Worm (Caenorhabditis elegans): ENCODE measurements around the gene glr-1.

Gene glr-1

ce11 chrIII:8588592-8589153, at the start of gene glr-1:
TSS of gene glr-1 (minus strand) at chrIII:8588642.
- TF ChIP-seq unc-42 (tag; optimal IDR thresholded peaks at IDR 0.05) (peak; percentile 95), tbx-2 (tag; optimal IDR thresholded peaks at IDR 0.05) (peak; percentile 19), pax-1 (tag; optimal IDR thresholded peaks at IDR 0.05) (no peak), pqm-1 (tag; optimal IDR thresholded peaks at IDR 0.05) (no peak), nfya-1 (tag; optimal IDR thresholded peaks at IDR 0.05) (peak; percentile 35), lim-6 (tag; optimal IDR thresholded peaks at IDR 0.05) (peak; percentile 35), fkh-10 (GFP tag; optimal IDR thresholded peaks at IDR 0.05) (peak; percentile 27), ceh-31 (tag; optimal IDR thresholded peaks at IDR 0.05) (peak; percentile 7)

ce11 chrIII:8636803-8637202, 48.4 kb upstream of the glr-1 start:
- no peak for TF ChIP-seq ceh-6 (GFP tag; optimal IDR thresholded peaks at IDR 0.05)

- TF ChIP-seq unc-42 (tag; optimal IDR thresholded peaks at IDR 0.05) (peak; percentile 6), K09A11.1 (tag; optimal IDR thresholded peaks at IDR 0.05; ENCODE audit: insufficient read depth) (no peak)
Measured at ce11 chrIII:8630833-8631232, 42.4 kb upstream of the glr-1 start, which contains the start of gene dnj-10. TSS of gene dnj-10 (plus strand) at chrIII:8631165.

- TF ChIP-seq tbx-7 (tag; optimal IDR thresholded peaks at IDR 0.05) (no peak), pqm-1 (tag; optimal IDR thresholded peaks at IDR 0.05) (no peak), ceh-45 (GFP tag; IDR thresholded peaks at IDR 0.05) (no peak), sdc-2 (tag; optimal IDR thresholded peaks at IDR 0.05) (no peak), ceh-48 (tag; optimal IDR thresholded peaks at IDR 0.05) (no peak)
Measured at ce11 chrIII:8628405-8628982, 40.1 kb upstream of the glr-1 start, which contains the start of the genes polk-1 and gpr-1. TSS of gene polk-1 (minus strand) at chrIII:8628590. TSS of gene gpr-1 (plus strand) at chrIII:8628932.

ce11 chrIII:8625125-8625524, 36.7 kb upstream of the glr-1 start:
- TF ChIP-seq ceh-18 (tag; optimal IDR thresholded peaks at IDR 0.05) (no peak), lin-11 (tag; optimal IDR thresholded peaks at IDR 0.05) (no peak), ceh-31 (tag; optimal IDR thresholded peaks at IDR 0.05) (no peak), ceh-2 (tag; optimal IDR thresholded peaks at IDR 0.05) (no peak), ceh-48 (tag; optimal IDR thresholded peaks at IDR 0.05) (no peak), ceh-22 (tag; optimal IDR thresholded peaks at IDR 0.05) (no peak), pax-1 (tag; optimal IDR thresholded peaks at IDR 0.05) (no peak), K02D7.2 (tag; optimal IDR thresholded peaks at IDR 0.05) (no peak)

ce11 chrIII:8622435-8622834, 34.0 kb upstream of the glr-1 start, which contains the start of gene ceh-16:
TSS of gene ceh-16 (plus strand) at chrIII:8622735.
- no peak for TF ChIP-seq unc-55 (GFP tag; optimal IDR thresholded peaks at IDR 0.05)
- no peak for TF ChIP-seq tbx-2 (tag; optimal IDR thresholded peaks at IDR 0.05)
- no peak for TF ChIP-seq ceh-14 (tag; optimal IDR thresholded peaks at IDR 0.05)
- TF ChIP-seq C08G9.2 (tag; optimal IDR thresholded peaks at IDR 0.05), result no peak
- no peak for TF ChIP-seq ceh-34 (tag; optimal IDR thresholded peaks at IDR 0.05)
- no peak for TF ChIP-seq zip-5 (tag; optimal IDR thresholded peaks at IDR 0.05)
- TF ChIP-seq pax-1 (tag; optimal IDR thresholded peaks at IDR 0.05), result no peak

- TF ChIP-seq nhr-11 (tag; optimal IDR thresholded peaks at IDR 0.05), result no peak
- no peak for TF ChIP-seq ceh-18 (tag; optimal IDR thresholded peaks at IDR 0.05)
- TF ChIP-seq pax-1 (tag; optimal IDR thresholded peaks at IDR 0.05), result no peak
- TF ChIP-seq K09A11.1 (tag; optimal IDR thresholded peaks at IDR 0.05; ENCODE audit: insufficient read depth), result no peak
- TF ChIP-seq ama-1 (optimal IDR thresholded peaks at IDR 0.05), result no peak
- TF ChIP-seq ceh-6 (GFP tag; optimal IDR thresholded peaks at IDR 0.05), result no peak
- TF ChIP-seq elt-2 (tag; optimal IDR thresholded peaks at IDR 0.05), result no peak
- no peak for TF ChIP-seq unc-86 (tag; optimal IDR thresholded peaks at IDR 0.05)
- no peak for TF ChIP-seq ref-2 (tag; optimal IDR thresholded peaks at IDR 0.05)
- TF ChIP-seq unc-3 (GFP tag; conservative IDR thresholded peaks at IDR 0.05), result no peak
- no peak for TF ChIP-seq unc-3 (tag; optimal IDR thresholded peaks at IDR 0.05)
- no peak for TF ChIP-seq tbx-7 (tag; optimal IDR thresholded peaks at IDR 0.05)
- TF ChIP-seq ceh-2 (tag; optimal IDR thresholded peaks at IDR 0.05), result no peak
- TF ChIP-seq nfya-1 (tag; optimal IDR thresholded peaks at IDR 0.05), result no peak
- TF ChIP-seq ttx-3 (tag; optimal IDR thresholded peaks at IDR 0.05), result no peak
Measured at ce11 chrIII:8621982-8622381, 33.5 kb upstream of the glr-1 start.
